Fruit fly (Drosophila melanogaster) whole organism: ENCODE results near the gene CG14036.

ENCODE experiments used
- CG8478 ChIP-seq: fragments of >200 bp; optimal IDR thresholded peaks from 2 replicates; lab custom pipeline; 2018; ENCODE audit warnings: inconsistent platforms
- Dll ChIP-seq: fragments of >200 bp; optimal IDR thresholded peaks from 2 replicates; lab custom pipeline; 2017
- EcR ChIP-seq, 2 experiments: fragments of >200 bp; optimal IDR thresholded peaks; 2 replicates each; lab custom pipeline; 2017; ENCODE audit warnings: missing biosample characterization in 2 of 2, missing genetic modification characterization in 2 of 2, missing genetic modification reagents in 2 of 2
- pan ChIP-seq: fragments of >200 bp; optimal IDR thresholded peaks from 2 replicates; lab custom pipeline; 2017
- psq ChIP-seq: fragments of >200 bp; optimal IDR thresholded peaks from 2 replicates; lab custom pipeline; 2017
- usp ChIP-seq: fragments of >200 bp; optimal IDR thresholded peaks from 2 replicates; lab custom pipeline; 2017; ENCODE audit warnings: missing biosample characterization, missing genetic modification characterization, mixed read lengths

dm6 chr2L:5029049-5029808, 25.6 kb downstream of the CG14036 start, which contains the start of gene Col4a1:
- TF ChIP-seq pan, result no peak
- no peak for TF ChIP-seq usp
- TF ChIP-seq psq (lab: Kevin White, UChicago), result no peak
- TF ChIP-seq Dll (lab: Kevin White, UChicago), result no peak
- TF ChIP-seq CG8478 (lab: Kevin White, UChicago), result no peak
- no peak for TF ChIP-seq EcR (GFP tag; optimal IDR thresholded peaks at IDR 0.05; lab: Kevin White, UChicago)
